Worm (Caenorhabditis elegans) whole organism, L1 larva: Measurements from ENCODE around the gene ced-7.
A peak's percentile ranks its signal among the peaks of the same experiment; 100 is the strongest.

Experiments used
- ets-5 ChIP-seq: fragments of 200-800 bp; sonication (Bioruptor generic); IDR thresholded peaks from 2 replicates; pipeline ENCODE4 v1.3.6; 2022; ENCODE audit warnings: missing genetic modification characterization, missing compliant biosample characterization
- fos-1 ChIP-seq: fragments of 150-350 bp; optimal IDR thresholded peaks from 2 replicates; lab custom pipeline; 2014; ENCODE audit warnings: missing biosample characterization, missing genetic modification characterization
- lin-15B ChIP-seq: fragments of 150-350 bp; sonication (generic microtip); optimal IDR thresholded peaks from 3 replicates; lab custom pipeline; 2014; ENCODE audit warnings: missing biosample characterization, missing genetic modification characterization
- nhr-19 ChIP-seq: fragments of 200-800 bp; sonication (Bioruptor generic); conservative IDR thresholded peaks from 2 replicates; pipeline ENCODE4 v1.3.6; 2022; ENCODE audit warnings: missing genetic modification characterization, missing compliant biosample characterization
- nhr-237 ChIP-seq: fragments of 150-350 bp; optimal IDR thresholded peaks from 2 replicates; lab custom pipeline; 2014; ENCODE audit warnings: missing biosample characterization, missing genetic modification characterization
- nhr-77 ChIP-seq: fragments of 150-350 bp; optimal IDR thresholded peaks from 2 replicates; lab custom pipeline; 2014; ENCODE audit warnings: missing biosample characterization, missing genetic modification characterization
- nhr-84 ChIP-seq: sonication (generic microtip); optimal IDR thresholded peaks from 2 replicates; lab custom pipeline; 2017; ENCODE audit warnings: missing biosample characterization, missing genetic modification characterization
- unc-98 ChIP-seq: fragments of 200-800 bp; sonication (Bioruptor generic); IDR thresholded peaks from 2 replicates; pipeline ENCODE4 v1.3.6; 2022; ENCODE audit warnings: missing genetic modification characterization, missing compliant biosample characterization
- zag-1 ChIP-seq: fragments of 150-350 bp; optimal IDR thresholded peaks from 2 replicates; lab custom pipeline; 2014; ENCODE audit warnings: missing biosample characterization, missing genetic modification characterization

DNA sequence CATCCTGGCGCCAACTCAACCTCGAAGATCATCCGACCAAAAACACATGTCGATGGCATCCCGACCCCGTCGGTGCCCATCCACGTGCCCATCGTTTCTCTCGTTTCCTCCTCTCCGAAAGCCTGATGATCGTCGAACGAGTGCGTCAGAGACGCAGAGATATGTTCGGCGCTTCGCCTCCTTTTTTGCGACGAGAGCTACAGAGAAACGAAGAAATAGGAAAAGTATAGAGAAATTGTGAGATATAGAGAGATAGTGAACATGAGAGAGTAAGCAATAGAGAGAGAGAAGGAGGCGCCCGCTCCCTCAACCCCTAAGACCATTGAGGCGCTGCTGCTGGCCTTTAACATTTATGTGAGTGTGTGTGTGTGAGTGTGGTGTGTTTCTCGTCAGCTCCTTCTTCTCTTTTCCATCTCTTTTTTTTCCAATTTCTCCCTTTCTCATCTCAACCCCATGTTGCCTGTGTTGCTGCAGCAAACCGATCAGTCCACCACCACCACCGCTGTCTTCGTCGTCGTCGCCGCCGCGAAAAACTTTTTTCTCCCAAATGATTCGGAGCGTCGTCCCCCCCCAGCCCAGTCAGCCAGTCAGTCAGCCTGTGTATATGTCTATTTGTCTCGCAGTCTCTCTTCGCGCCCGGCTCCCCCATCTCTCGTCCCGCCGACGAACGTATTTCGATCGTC is 39.3 kb upstream of the ced-7 start, which contains the start of gene hlh-11:
- TF ChIP-seq fos-1 (peak; percentile 58), nhr-77 (tag; lab: Kevin White, UChicago) (peak; percentile 92), ets-5 (GFP tag; lab: Robert Waterston, UW) (no peak), nhr-19 (GFP tag; lab: Robert Waterston, UW) (peak; percentile 88), nhr-84 (tag; lab: Kevin White, UChicago) (no peak), zag-1 (peak; percentile 87), nhr-237 (tag; lab: Kevin White, UChicago) (peak; percentile 39), lin-15B (tag; lab: Kevin White, UChicago) (peak; percentile 38), unc-98 (GFP tag; lab: Robert Waterston, UW) (no peak)
